Worm (Caenorhabditis elegans) whole organism, L1 larva: ENCODE data around the gene C17G1.14.

Experiments
- aly-2 ChIP-seq: fragments of 150-350 bp; optimal IDR thresholded peaks from 2 replicates; lab custom pipeline; 2014; ENCODE audit warnings: missing biosample characterization, missing genetic modification characterization
- dpl-1 ChIP-seq, 3 experiments: fragments of 150-350 bp in 2 of 3; sonication (generic microtip) in 1 of 3; optimal IDR thresholded peaks; 2 replicates each; lab custom pipeline; 2014 to 2017; ENCODE audit warnings: missing biosample characterization in 3 of 3, missing genetic modification characterization in 3 of 3, missing genetic modification reagents in 3 of 3
- irx-1 ChIP-seq: sonication (generic microtip); optimal IDR thresholded peaks from 2 replicates; lab custom pipeline; 2016; ENCODE audit warnings: missing genetic modification characterization, missing compliant biosample characterization
- mdl-1 ChIP-seq, 2 experiments: fragments of 150-350 bp; optimal IDR thresholded peaks; 2 replicates each; lab custom pipeline; 2014 to 2017; ENCODE audit warnings: missing biosample characterization in 2 of 2, missing genetic modification characterization in 2 of 2, inconsistent platforms in 1 of 2
- nhr-12 ChIP-seq: sonication (generic microtip); optimal IDR thresholded peaks from 2 replicates; lab custom pipeline; 2017; ENCODE audit warnings: missing biosample characterization, missing genetic modification characterization
- nhr-71 ChIP-seq: sonication (generic microtip); optimal IDR thresholded peaks from 2 replicates; lab custom pipeline; 2016; ENCODE audit warnings: mild to moderate bottlenecking, missing genetic modification characterization, moderate library complexity, missing compliant biosample characterization
- nhr-85 ChIP-seq: sonication (generic microtip); peaks from one replicate; lab custom pipeline; 2016; ENCODE audit warnings: missing genetic modification characterization, inconsistent platforms, missing compliant biosample characterization
- sox-4 ChIP-seq: sonication (generic microtip); optimal IDR thresholded peaks from 2 replicates; lab custom pipeline; 2016; ENCODE audit warnings: missing genetic modification characterization, missing compliant biosample characterization
- unc-62 ChIP-seq: fragments of 150-350 bp; optimal IDR thresholded peaks from 2 replicates; lab custom pipeline; 2014; ENCODE audit warnings: missing biosample characterization, missing genetic modification reagents, missing genetic modification characterization
- vab-15 ChIP-seq: sonication (generic microtip); optimal IDR thresholded peaks from 2 replicates; lab custom pipeline; 2017; ENCODE audit warnings: missing genotype, mild to moderate bottlenecking, missing genetic modification characterization, missing compliant biosample characterization
- zag-1 ChIP-seq: fragments of 150-350 bp; optimal IDR thresholded peaks from 2 replicates; lab custom pipeline; 2014; ENCODE audit warnings: missing biosample characterization, missing genetic modification characterization

ce11 chrX:9938091-9938490 is 522 bp upstream of the C17G1.14 start:
- TF ChIP-seq vab-15: no peak
- no peak for TF ChIP-seq sox-4 (tag; lab: Kevin White, UChicago)
- no peak for TF ChIP-seq zag-1 (tag; lab: Kevin White, UChicago)
- TF ChIP-seq dpl-1 (GFP tag; optimal IDR thresholded peaks at IDR 0.05; lab: Kevin White, UChicago): no peak
- TF ChIP-seq aly-2 (tag; lab: Kevin White, UChicago): no peak
- no peak for TF ChIP-seq mdl-1 (tag; optimal IDR thresholded peaks at IDR 0.05; lab: Kevin White, UChicago)
- TF ChIP-seq irx-1 (tag; lab: Kevin White, UChicago): no peak
- TF ChIP-seq nhr-85: no peak
- TF ChIP-seq nhr-71 (tag; lab: Kevin White, UChicago): no peak
- TF ChIP-seq nhr-12 (tag; lab: Kevin White, UChicago): no peak
- no peak for TF ChIP-seq unc-62 (GFP tag; lab: Kevin White, UChicago)
